Worm (Caenorhabditis elegans) whole organism, L4 larva: ENCODE results near the gene fbxa-152.
A peak's percentile ranks its signal among the peaks of the same experiment; 100 is the strongest.

Experiments used
- D1046.2 ChIP-seq: fragments of 200-800 bp; sonication (Bioruptor generic); IDR thresholded peaks from 2 replicates; pipeline ENCODE4 v1.3.6; 2022; ENCODE audit warnings: missing genetic modification characterization, missing compliant biosample characterization
- F37D6.2 ChIP-seq: sonication (generic microtip); optimal IDR thresholded peaks from 2 replicates; lab custom pipeline; 2016; ENCODE audit warnings: mild to moderate bottlenecking, missing genetic modification characterization, missing compliant biosample characterization
- R02D3.7 ChIP-seq: fragments of 150-350 bp; sonication (generic microtip); optimal IDR thresholded peaks from 3 replicates; lab custom pipeline; 2014; ENCODE audit warnings: missing biosample characterization, missing genetic modification characterization
- T20F7.1 ChIP-seq: fragments of 200-800 bp; sonication (Bioruptor generic); optimal IDR thresholded peaks from 2 replicates; lab custom pipeline; 2018; ENCODE audit warnings: mild to moderate bottlenecking, missing genetic modification characterization, missing compliant biosample characterization
- Y48G9A.11 ChIP-seq: fragments of 200-800 bp; sonication (Bioruptor generic); IDR thresholded peaks from 2 replicates; pipeline ENCODE4 v1.3.6; 2022; ENCODE audit warnings: missing genetic modification reagents, missing genetic modification characterization, missing compliant biosample characterization
- Y5F2A.4 ChIP-seq: fragments of 200-800 bp; sonication (Bioruptor generic); optimal IDR thresholded peaks from 2 replicates; lab custom pipeline; 2018; ENCODE audit warnings: mild to moderate bottlenecking, missing genetic modification characterization, missing compliant biosample characterization
- Y75B8A.6 ChIP-seq: fragments of 200-800 bp; sonication (Bioruptor generic); IDR thresholded peaks from 2 replicates; pipeline ENCODE4 v1.3.6; 2022; ENCODE audit warnings: missing genetic modification reagents, missing genetic modification characterization, missing compliant biosample characterization
- ama-1 ChIP-seq: fragments of 150-350 bp; optimal IDR thresholded peaks from 2 replicates; lab custom pipeline; 2014; ENCODE audit warnings: inconsistent platforms, mixed read lengths
- ceh-62 ChIP-seq: sonication (generic microtip); optimal IDR thresholded peaks from 2 replicates; lab custom pipeline; 2017; ENCODE audit warnings: missing biosample characterization, missing genetic modification characterization
- ces-1 ChIP-seq: fragments of 150-350 bp; sonication (generic microtip); optimal IDR thresholded peaks from 4 replicates; lab custom pipeline; 2014; ENCODE audit warnings: missing biosample characterization, missing genetic modification reagents, missing genetic modification characterization
- cey-2 ChIP-seq: sonication (generic microtip); optimal IDR thresholded peaks from 3 replicates; lab custom pipeline; 2017; ENCODE audit warnings: missing genetic modification characterization, mild to moderate bottlenecking, missing compliant biosample characterization, antibody characterized with exemption, borderline replicate concordance; ENCODE audit not compliant: insufficient read depth
- daf-12 ChIP-seq: fragments of 150-350 bp; optimal IDR thresholded peaks from 2 replicates; lab custom pipeline; 2014; ENCODE audit warnings: missing biosample characterization, missing genetic modification reagents, missing genetic modification characterization
- dmd-8 ChIP-seq: fragments of 200-800 bp; sonication (Bioruptor generic); IDR thresholded peaks from 2 replicates; pipeline ENCODE4 v1.3.6; 2022; ENCODE audit warnings: missing genetic modification characterization, missing compliant biosample characterization
- dpl-1 ChIP-seq: fragments of 150-350 bp; optimal IDR thresholded peaks from 2 replicates; lab custom pipeline; 2014; ENCODE audit warnings: missing biosample characterization, missing genetic modification reagents, missing genetic modification characterization
- dve-1 ChIP-seq: sonication (generic microtip); optimal IDR thresholded peaks from 2 replicates; lab custom pipeline; 2017; ENCODE audit warnings: antibody characterized with exemption, mild to moderate bottlenecking, missing genetic modification characterization, missing compliant biosample characterization; ENCODE audit not compliant: insufficient read depth
- fkh-10 ChIP-seq: fragments of 150-350 bp; optimal IDR thresholded peaks from 2 replicates; lab custom pipeline; 2014; ENCODE audit warnings: missing biosample characterization, missing genetic modification reagents, missing genetic modification characterization
- hlh-11 ChIP-seq: fragments of 200-800 bp; sonication (Bioruptor generic); optimal IDR thresholded peaks from 2 replicates; lab custom pipeline; 2018; ENCODE audit warnings: mild to moderate bottlenecking, missing genetic modification characterization, missing compliant biosample characterization
- hlh-30 ChIP-seq: sonication (generic microtip); optimal IDR thresholded peaks from 2 replicates; lab custom pipeline; 2017; ENCODE audit warnings: antibody characterized with exemption, mild to moderate bottlenecking, missing genetic modification characterization, missing compliant biosample characterization; ENCODE audit not compliant: insufficient read depth
- jun-1 ChIP-seq: fragments of 150-350 bp; optimal IDR thresholded peaks from 2 replicates; lab custom pipeline; 2014; ENCODE audit warnings: missing biosample characterization, missing genetic modification reagents, missing genetic modification characterization
- lin-1 ChIP-seq: fragments of 200-800 bp; sonication (Bioruptor generic); IDR thresholded peaks from 2 replicates; pipeline ENCODE4 v1.3.6; 2022; ENCODE audit warnings: missing genetic modification reagents, missing genetic modification characterization, missing compliant biosample characterization
- lin-13 ChIP-seq: fragments of 150-350 bp; optimal IDR thresholded peaks from 2 replicates; lab custom pipeline; 2014; ENCODE audit warnings: missing biosample characterization, missing genetic modification reagents, missing genetic modification characterization
- lin-29 ChIP-seq: fragments of 200-800 bp; sonication (Bioruptor generic); IDR thresholded peaks from 2 replicates; pipeline ENCODE4 v1.3.6; 2022; ENCODE audit warnings: missing genetic modification reagents, missing genetic modification characterization, missing compliant biosample characterization
- mes-2 ChIP-seq: sonication (generic microtip); optimal IDR thresholded peaks from 2 replicates; lab custom pipeline; 2016; ENCODE audit warnings: missing genotype, mild to moderate bottlenecking, missing genetic modification characterization, missing compliant biosample characterization; ENCODE audit not compliant: poor library complexity, severe bottlenecking
- mxl-3 ChIP-seq: fragments of 200-800 bp; sonication (Bioruptor generic); optimal IDR thresholded peaks from 2 replicates; lab custom pipeline; 2018; ENCODE audit warnings: mild to moderate bottlenecking, missing genetic modification characterization, missing compliant biosample characterization
- nhr-10 ChIP-seq: fragments of 150-350 bp; optimal IDR thresholded peaks from 2 replicates; lab custom pipeline; 2014; ENCODE audit warnings: missing biosample characterization, missing genetic modification characterization
- nhr-102 ChIP-seq: sonication (generic microtip); optimal IDR thresholded peaks from 2 replicates; lab custom pipeline; 2016; ENCODE audit warnings: mild to moderate bottlenecking, missing genetic modification characterization, moderate library complexity, missing compliant biosample characterization
- nhr-11 ChIP-seq: fragments of 150-350 bp; optimal IDR thresholded peaks from 2 replicates; lab custom pipeline; 2014; ENCODE audit warnings: missing biosample characterization, missing genetic modification characterization
- nhr-28 ChIP-seq: fragments of 150-350 bp; optimal IDR thresholded peaks from 2 replicates; lab custom pipeline; 2014; ENCODE audit warnings: missing biosample characterization, missing genetic modification characterization
- nhr-6 ChIP-seq: fragments of 150-350 bp; optimal IDR thresholded peaks from 2 replicates; lab custom pipeline; 2014; ENCODE audit warnings: missing biosample characterization, missing genetic modification characterization
- skn-1 ChIP-seq: fragments of 150-350 bp; optimal IDR thresholded peaks from 2 replicates; lab custom pipeline; 2014; ENCODE audit warnings: missing biosample characterization, missing genetic modification characterization
- unc-62 ChIP-seq, 3 experiments: fragments of 150-350 bp in 1 of 3; sonication (generic microtip); optimal IDR thresholded peaks in 2 of 3; peaks in 1 of 3; 1 replicate in 1 of 3; 2 replicates in 2 of 3; lab custom pipeline; 2014 to 2017; ENCODE audit warnings: missing biosample characterization in 3 of 3, missing genetic modification characterization in 3 of 3, missing genetic modification reagents in 3 of 3, missing genotype in 1 of 3
- vab-7 ChIP-seq: fragments of 200-800 bp; sonication (Bioruptor generic); IDR thresholded peaks from 2 replicates; pipeline ENCODE4 v1.3.6; 2022; ENCODE audit warnings: missing genetic modification reagents, missing genetic modification characterization, missing compliant biosample characterization
- zag-1 ChIP-seq: fragments of 150-350 bp; optimal IDR thresholded peaks from 2 replicates; lab custom pipeline; 2014; ENCODE audit warnings: missing biosample characterization, missing genetic modification characterization
- ztf-11 ChIP-seq: fragments of 150-350 bp; optimal IDR thresholded peaks from 2 replicates; lab custom pipeline; 2014; ENCODE audit warnings: missing biosample characterization, missing genetic modification characterization

Gene fbxa-152

DNA sequence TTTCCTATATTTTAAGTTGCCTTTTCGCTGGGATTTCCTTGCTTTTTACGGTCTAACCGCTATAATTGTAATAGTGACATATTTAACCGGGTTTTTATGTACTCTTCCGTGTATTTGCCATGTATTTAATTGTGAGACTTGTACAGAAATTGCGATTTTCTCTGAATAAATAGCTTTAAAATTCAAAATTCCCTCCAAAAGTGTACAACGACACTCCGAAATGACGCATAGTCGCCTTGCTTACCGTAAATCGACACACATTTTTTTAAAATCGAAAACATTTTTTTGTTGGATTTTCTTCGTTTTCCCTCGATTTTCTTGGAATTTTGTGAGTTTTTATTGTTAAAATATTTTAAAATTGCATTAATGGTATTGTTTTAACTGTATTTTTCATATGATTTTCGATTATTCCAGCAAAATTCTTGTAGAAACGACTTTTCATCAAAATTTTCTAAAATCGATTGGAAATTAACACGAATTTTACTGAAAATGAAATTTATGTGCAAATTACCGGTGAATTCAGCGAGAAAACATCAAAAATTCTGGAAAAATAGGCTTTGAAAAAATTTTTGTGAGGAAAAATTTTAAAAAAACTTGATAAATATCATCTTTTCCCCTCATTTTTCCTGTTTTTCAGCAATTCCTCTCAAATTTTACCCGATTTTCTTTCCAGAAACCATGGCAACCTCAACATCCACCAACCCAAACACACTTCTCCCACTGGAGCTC lies 32.3 kb downstream of the fbxa-152 start, which contains the start of gene lsm-5 (continued):
- TF ChIP-seq dpl-1 (GFP tag; lab: Kevin White, UChicago): peak; percentile 93
- TF ChIP-seq Y48G9A.11 (GFP tag; lab: Robert Waterston, UW): peak; percentile 93
- peak; percentile 11 for TF ChIP-seq dve-1 (tag; lab: Kevin White, UChicago)
- no peak for TF ChIP-seq vab-7 (GFP tag; lab: Robert Waterston, UW)
- peak; percentile 75 for TF ChIP-seq mes-2 (tag; lab: Kevin White, UChicago)
- TF ChIP-seq nhr-102 (tag; lab: Kevin White, UChicago): no peak
- TF ChIP-seq hlh-30 (tag; lab: Kevin White, UChicago): peak; percentile 46
- TF ChIP-seq T20F7.1 (GFP tag; lab: Kevin White, UChicago): peak; percentile 96
- TF ChIP-seq nhr-10 (tag; lab: Kevin White, UChicago): peak; percentile 85
- TF ChIP-seq Y75B8A.6 (GFP tag; lab: Robert Waterston, UW): no peak
- TF ChIP-seq lin-13 (GFP tag; lab: Kevin White, UChicago): no peak
- no peak for TF ChIP-seq nhr-11 (tag; lab: Kevin White, UChicago)

DNA sequence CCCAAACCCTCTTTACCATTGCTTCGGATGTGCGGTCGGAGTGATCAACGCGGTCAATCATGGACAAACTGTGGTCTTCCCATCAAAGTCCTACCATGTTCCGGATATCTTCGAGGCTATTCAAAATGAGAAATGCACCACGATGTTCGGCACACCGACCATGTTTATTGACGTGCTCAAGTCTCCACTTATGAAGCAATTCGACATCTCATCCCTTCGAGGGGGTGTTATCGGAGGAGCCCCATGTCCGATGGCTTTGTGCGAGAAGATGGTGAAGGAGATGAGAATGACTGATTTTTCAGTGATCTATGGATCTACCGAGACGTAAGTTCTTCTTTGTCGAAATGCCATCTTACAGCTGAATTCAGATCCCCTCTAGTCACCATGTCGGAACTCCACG lies 33.8 kb downstream of the fbxa-152 start:
- TF ChIP-seq D1046.2 (GFP tag; lab: Robert Waterston, UW): no peak
- TF ChIP-seq nhr-10 (tag; lab: Kevin White, UChicago): no peak
- no peak for TF ChIP-seq ceh-62 (tag; lab: Kevin White, UChicago)
- TF ChIP-seq hlh-11 (tag; lab: Kevin White, UChicago): no peak
- no peak for TF ChIP-seq fkh-10
- TF ChIP-seq skn-1: no peak
- TF ChIP-seq zag-1 (tag; lab: Kevin White, UChicago): no peak

DNA sequence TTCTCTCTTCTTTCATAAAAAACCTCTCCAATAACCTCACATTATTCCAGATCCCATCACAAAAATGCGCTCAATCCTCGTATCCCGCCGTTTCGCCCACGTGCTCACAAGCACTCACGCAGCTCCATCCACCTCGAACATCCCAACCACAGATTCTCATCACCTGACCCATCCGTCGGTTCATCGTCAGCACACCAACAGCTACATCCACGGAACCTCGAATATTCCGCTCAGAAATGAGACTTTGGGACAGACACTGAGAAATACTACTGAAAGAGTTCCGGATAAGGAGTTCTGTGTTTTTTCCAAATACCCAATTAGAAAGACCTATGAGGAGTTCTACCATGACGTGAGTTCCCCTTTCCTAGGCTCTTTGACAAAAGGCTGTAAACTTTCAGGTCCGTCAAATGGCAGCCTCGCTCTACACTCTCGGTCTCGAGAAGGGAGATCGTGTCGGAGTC lies 34.8 kb downstream of the fbxa-152 start, which contains the start of gene acs-2:
TSS of gene acs-2 (plus strand) at position 51 of the 461 bp plus-strand sequence.
- no peak for TF ChIP-seq jun-1 (tag; lab: Kevin White, UChicago)
- no peak for TF ChIP-seq ces-1 (GFP tag; lab: Kevin White, UChicago)
- no peak for TF ChIP-seq R02D3.7 (tag; lab: Kevin White, UChicago)
- TF ChIP-seq F37D6.2 (tag; lab: Kevin White, UChicago): no peak
- no peak for TF ChIP-seq daf-12 (tag; lab: Kevin White, UChicago)
- peak in 1 of 2 experiments; percentile 32 for TF ChIP-seq unc-62 (GFP tag; optimal IDR thresholded peaks at IDR 0.05 in 1 of 2; lab: Kevin White, UChicago)
- no peak for TF ChIP-seq unc-62 (tag; optimal IDR thresholded peaks at IDR 0.05; lab: Kevin White, UChicago)
- TF ChIP-seq nhr-28: no peak
- no peak for TF ChIP-seq nhr-6 (tag; lab: Kevin White, UChicago)
- no peak for TF ChIP-seq mxl-3 (GFP tag; lab: Kevin White, UChicago)
- no peak for TF ChIP-seq lin-1 (GFP tag; lab: Robert Waterston, UW)
- peak; percentile 52 for TF ChIP-seq ama-1 (lab: Kevin White, UChicago)
- no peak for TF ChIP-seq ztf-11 (tag; lab: Kevin White, UChicago)
- TF ChIP-seq Y5F2A.4 (GFP tag; lab: Kevin White, UChicago): no peak
- TF ChIP-seq dmd-8: no peak
- TF ChIP-seq fkh-10: no peak
- no peak for TF ChIP-seq lin-29 (GFP tag; lab: Robert Waterston, UW)
- no peak for TF ChIP-seq cey-2 (tag; lab: Kevin White, UChicago)
